Worm (Caenorhabditis elegans): ENCODE measurements around the gene arrd-28.
A peak's percentile ranks its signal among the peaks of the same experiment; 100 is the strongest.

arrd-28 gene

ce11 chrX:10167005-10167404, 16.8 kb upstream of the arrd-28 start, which contains the start of gene rnp-9:
Gene rnp-9, plus strand, starts transcription at chrX:10167305.
- no peak for TF ChIP-seq C06A6.2 (GFP tag; conservative IDR thresholded peaks at IDR 0.05)
- TF ChIP-seq dox-1 (GFP tag; IDR thresholded peaks at IDR 0.05): no peak
- no peak for TF ChIP-seq C17E4.6 (GFP tag; IDR thresholded peaks at IDR 0.05)
- TF ChIP-seq zim-3 (tag; optimal IDR thresholded peaks at IDR 0.05): no peak
- TF ChIP-seq ceh-79 (tag; optimal IDR thresholded peaks at IDR 0.05): no peak
- TF ChIP-seq hlh-12 (tag; optimal IDR thresholded peaks at IDR 0.05): no peak
- no peak for TF ChIP-seq nfya-1 (tag; optimal IDR thresholded peaks at IDR 0.05; ENCODE audit: borderline replicate concordance, insufficient read depth)
- no peak for TF ChIP-seq madf-8 (GFP tag; conservative IDR thresholded peaks at IDR 0.05)
- no peak for TF ChIP-seq F22D6.2 (tag; optimal IDR thresholded peaks at IDR 0.05)
- no peak for TF ChIP-seq pbrm-1 (GFP tag; IDR thresholded peaks at IDR 0.05)
- no peak for TF ChIP-seq lsl-1 (GFP tag; optimal IDR thresholded peaks at IDR 0.05)
- TF ChIP-seq ceh-40 (GFP tag; IDR thresholded peaks at IDR 0.05): no peak
- TF ChIP-seq repo-1 (tag; optimal IDR thresholded peaks at IDR 0.05): no peak
- TF ChIP-seq lag-1 (GFP tag; IDR thresholded peaks at IDR 0.05): no peak
- no peak for TF ChIP-seq die-1 (tag; optimal IDR thresholded peaks at IDR 0.05)
- no peak for TF ChIP-seq Y67H2A.10 (GFP tag; conservative IDR thresholded peaks at IDR 0.05)

ce11 chrX:10168534-10168933, 15.3 kb upstream of the arrd-28 start:
- TF ChIP-seq somi-1 (GFP tag; optimal IDR thresholded peaks at IDR 0.05) (peak; percentile 27), tbp1 (GFP tag; optimal IDR thresholded peaks at IDR 0.05) (no peak), ztf-22 (GFP tag; optimal IDR thresholded peaks at IDR 0.05) (no peak), K11D2.4 (GFP tag; IDR thresholded peaks at IDR 0.05) (0 out of 2 replicates have a peak, but pooled peaks have one; percentile 41), ztf-26 (tag; optimal IDR thresholded peaks at IDR 0.05) (peak; percentile 16), lin-40 (tag; optimal IDR thresholded peaks at IDR 0.05) (peak; percentile 13), D2030.7 (GFP tag; IDR thresholded peaks at IDR 0.05) (no peak)

- TF ChIP-seq tbp1 (GFP tag; optimal IDR thresholded peaks at IDR 0.05) (no peak), Y53F4B.3 (GFP tag; IDR thresholded peaks at IDR 0.05) (no peak), tlf-1 (GFP tag; optimal IDR thresholded peaks at IDR 0.05) (no peak), cebp-2 (GFP tag; IDR thresholded peaks at IDR 0.05) (no peak), ztf-26 (tag; optimal IDR thresholded peaks at IDR 0.05) (no peak)
These were observed 13.2 kb upstream of the arrd-28 start for ce11 chrX:10170598-10170997.

- TF ChIP-seq tbp1 (GFP tag; optimal IDR thresholded peaks at IDR 0.05) (no peak), ceh-91 (GFP tag; IDR thresholded peaks at IDR 0.05) (no peak), attf-3 (GFP tag; conservative IDR thresholded peaks at IDR 0.05) (no peak), B0019.2 (GFP tag; conservative IDR thresholded peaks at IDR 0.05) (no peak), let-607 (tag; optimal IDR thresholded peaks at IDR 0.05) (no peak), chd-7 (tag; optimal IDR thresholded peaks at IDR 0.05) (no peak), nhr-120 (GFP tag; IDR thresholded peaks at IDR 0.05) (no peak), nhr-27 (tag; optimal IDR thresholded peaks at IDR 0.05) (no peak), F55B11.4 (tag; optimal IDR thresholded peaks at IDR 0.05; ENCODE audit: borderline replicate concordance, insufficient read depth) (no peak), ztf-6 (GFP tag; IDR thresholded peaks at IDR 0.05) (no peak), lsl-1 (GFP tag; optimal IDR thresholded peaks at IDR 0.05) (no peak), let-526 (GFP tag; IDR thresholded peaks at IDR 0.05) (no peak), tbx-9 (tag; optimal IDR thresholded peaks at IDR 0.05; ENCODE audit: borderline replicate concordance) (no peak)
These were observed 11.7 kb upstream of the arrd-28 start, which contains the start of gene C07A4.2 for ce11 chrX:10172004-10172584. Gene C07A4.2, plus strand, starts transcription at chrX:10172198.
